Fruit fly (Drosophila melanogaster) whole organism, embryonic: ENCODE results near the gene Tengl3.

Source experiments
- Ada2b ChIP-seq: fragments of 200-800 bp; sonication (Bioruptor generic); IDR thresholded peaks from 2 replicates; pipeline ENCODE4 v1.3.6; 2022; ENCODE audit warnings: missing biosample characterization, missing genetic modification characterization
- Antp ChIP-seq: fragments of 200-800 bp; sonication (Bioruptor generic); optimal IDR thresholded peaks from 3 replicates; lab custom pipeline; 2016; ENCODE audit warnings: missing biosample characterization, missing genetic modification characterization
- CG10543 ChIP-seq: fragments of 200-800 bp; sonication (Bioruptor generic); optimal IDR thresholded peaks from 3 replicates; lab custom pipeline; 2017; ENCODE audit warnings: missing biosample characterization, mild to moderate bottlenecking, missing genetic modification characterization, moderate library complexity
- CG12155 ChIP-seq: fragments of 200-800 bp; sonication (Bioruptor generic); optimal IDR thresholded peaks from 3 replicates; lab custom pipeline; 2016; ENCODE audit warnings: missing biosample characterization, missing genetic modification characterization
- CG12236 ChIP-seq: fragments of 200-800 bp; sonication (Bioruptor generic); optimal IDR thresholded peaks from 2 replicates; lab custom pipeline; 2016; ENCODE audit warnings: missing biosample characterization, missing genetic modification characterization
- CG15479 ChIP-seq: fragments of 200-800 bp; sonication (Bioruptor generic); optimal IDR thresholded peaks from 3 replicates; lab custom pipeline; 2019; ENCODE audit warnings: missing biosample characterization, mild to moderate bottlenecking, missing genetic modification characterization, moderate library complexity
- CG15514 ChIP-seq: fragments of 200-800 bp; sonication (Bioruptor generic); optimal IDR thresholded peaks from 3 replicates; lab custom pipeline; 2017; ENCODE audit warnings: missing biosample characterization, missing genetic modification characterization, mild to moderate bottlenecking, moderate library complexity, missing genetic modification reagents
- CG1647 ChIP-seq: fragments of 200-800 bp; sonication (Bioruptor generic); optimal IDR thresholded peaks from 3 replicates; lab custom pipeline; 2016; ENCODE audit warnings: missing biosample characterization, missing genetic modification characterization
- CG17361 ChIP-seq: fragments of 200-800 bp; sonication (Bioruptor generic); IDR thresholded peaks from 3 replicates; pipeline ENCODE4 v1.3.6; 2022; ENCODE audit warnings: missing biosample characterization, missing genetic modification characterization
- CG18619 ChIP-seq: fragments of 200-800 bp; sonication (Bioruptor generic); optimal IDR thresholded peaks from 3 replicates; lab custom pipeline; 2017; ENCODE audit warnings: missing biosample characterization, mild to moderate bottlenecking, missing genetic modification characterization
- CG30403 ChIP-seq: fragments of 200-800 bp; sonication (Bioruptor generic); optimal IDR thresholded peaks from 3 replicates; lab custom pipeline; 2016; ENCODE audit warnings: missing biosample characterization, missing genetic modification characterization
- CG42726 ChIP-seq: fragments of 200-800 bp; sonication (Bioruptor generic); IDR thresholded peaks from 2 replicates; pipeline ENCODE4 v1.3.6; 2022; ENCODE audit warnings: missing biosample characterization, missing genetic modification characterization; ENCODE audit not compliant: partially characterized antibody
- CG4424 ChIP-seq: fragments of 200-800 bp; sonication (Bioruptor generic); optimal IDR thresholded peaks from 3 replicates; lab custom pipeline; 2016; ENCODE audit warnings: missing biosample characterization, missing genetic modification characterization
- CG4617 ChIP-seq: fragments of 200-800 bp; sonication (Bioruptor generic); optimal IDR thresholded peaks from 3 replicates; lab custom pipeline; 2016; ENCODE audit warnings: missing biosample characterization, missing genetic modification characterization, borderline replicate concordance
- CG7745 ChIP-seq: fragments of 200-800 bp; sonication (Bioruptor generic); optimal IDR thresholded peaks from 2 replicates; lab custom pipeline; 2018; ENCODE audit warnings: missing biosample characterization, mild to moderate bottlenecking, missing genetic modification characterization, moderate library complexity
- CG7987 ChIP-seq: fragments of 200-800 bp; sonication (Bioruptor generic); optimal IDR thresholded peaks from 2 replicates; lab custom pipeline; 2018; ENCODE audit warnings: missing biosample characterization, mild to moderate bottlenecking, missing genetic modification characterization, moderate library complexity
- CG8478 ChIP-seq: fragments of >200 bp; optimal IDR thresholded peaks from 2 replicates; lab custom pipeline; 2018
- Dll ChIP-seq: fragments of 200-800 bp; sonication (Bioruptor generic); IDR thresholded peaks from 4 replicates; pipeline ENCODE4 v1.3.6; 2022; ENCODE audit warnings: missing biosample characterization, missing genetic modification characterization; ENCODE audit not compliant: partially characterized antibody
- Drgx ChIP-seq: fragments of 200-800 bp; sonication (Bioruptor generic); IDR thresholded peaks from 2 replicates; pipeline ENCODE4 v1.3.6; 2022; ENCODE audit warnings: missing biosample characterization, missing genetic modification characterization
- Elba2 ChIP-seq: fragments of 200-800 bp; sonication (Bioruptor generic); optimal IDR thresholded peaks from 3 replicates; lab custom pipeline; 2016; ENCODE audit warnings: missing biosample characterization, missing genetic modification characterization
- HLHmδ ChIP-seq: fragments of 200-800 bp; sonication (Bioruptor generic); optimal IDR thresholded peaks from 2 replicates; lab custom pipeline; 2018; ENCODE audit warnings: missing biosample characterization, mild to moderate bottlenecking, missing genetic modification characterization, moderate library complexity
- HmgD ChIP-seq: fragments of 200-800 bp; sonication (Bioruptor generic); optimal IDR thresholded peaks from 3 replicates; lab custom pipeline; 2016; ENCODE audit warnings: missing biosample characterization, missing genetic modification characterization
- Mes4 ChIP-seq: fragments of 200-800 bp; sonication (Bioruptor generic); optimal IDR thresholded peaks from 2 replicates; lab custom pipeline; 2016; ENCODE audit warnings: missing biosample characterization, missing genetic modification characterization
- Myb ChIP-seq: fragments of 200-800 bp; sonication (Bioruptor generic); optimal IDR thresholded peaks from 2 replicates; lab custom pipeline; 2016; ENCODE audit warnings: missing biosample characterization, missing genetic modification characterization
- Sin3A ChIP-seq: fragments of >200 bp; optimal IDR thresholded peaks from 2 replicates; lab custom pipeline; 2018
- Sox100B ChIP-seq: fragments of 200-800 bp; sonication (Bioruptor generic); optimal IDR thresholded peaks from 3 replicates; lab custom pipeline; 2018; ENCODE audit warnings: missing biosample characterization, mild to moderate bottlenecking, missing genetic modification characterization
- amos ChIP-seq: fragments of 200-800 bp; sonication (Bioruptor generic); IDR thresholded peaks from 2 replicates; pipeline ENCODE4 v1.3.6; 2022; ENCODE audit warnings: missing biosample characterization, missing genetic modification characterization; ENCODE audit not compliant: partially characterized antibody
- aop ChIP-seq: fragments of 200-800 bp; sonication (Bioruptor generic); IDR thresholded peaks from 2 replicates; pipeline ENCODE4 v1.3.6; 2022; ENCODE audit warnings: missing biosample characterization, missing genetic modification characterization
- caup ChIP-seq: fragments of 200-800 bp; sonication (Bioruptor generic); optimal IDR thresholded peaks from 3 replicates; lab custom pipeline; 2017; ENCODE audit warnings: missing biosample characterization, mild to moderate bottlenecking, missing genetic modification characterization, moderate library complexity; ENCODE audit not compliant: severe bottlenecking
- dmrt11E ChIP-seq: fragments of 200-800 bp; sonication (Bioruptor generic); optimal IDR thresholded peaks from 3 replicates; lab custom pipeline; 2018; ENCODE audit warnings: missing biosample characterization, mild to moderate bottlenecking, missing genetic modification characterization, moderate library complexity
- hb ChIP-seq: fragments of 200-800 bp; sonication (Bioruptor generic); IDR thresholded peaks from 3 replicates; pipeline ENCODE4 v1.3.6; 2022; ENCODE audit warnings: missing biosample characterization, missing genetic modification characterization; ENCODE audit not compliant: partially characterized antibody
- kni ChIP-seq: fragments of 200-800 bp; sonication (Bioruptor generic); optimal IDR thresholded peaks from 3 replicates; lab custom pipeline; 2017; ENCODE audit warnings: mild to moderate bottlenecking, missing biosample characterization, missing genetic modification reagents, missing genetic modification characterization
- lov ChIP-seq, 2 experiments: fragments of 200-800 bp in 1 of 2; fragments of >200 bp in 1 of 2; sonication (Bioruptor generic) in 1 of 2; IDR thresholded peaks in 1 of 2; optimal IDR thresholded peaks in 1 of 2; 2 replicates in 1 of 2; 3 replicates in 1 of 2; pipeline versions ENCODE4 v1.3.6 to Lab custom; 2017 to 2022; ENCODE audit warnings: missing biosample characterization in 1 of 2, missing genetic modification characterization in 1 of 2
- luna ChIP-seq: fragments of 200-800 bp; sonication (Bioruptor generic); optimal IDR thresholded peaks from 2 replicates; lab custom pipeline; 2016; ENCODE audit warnings: missing biosample characterization, missing genetic modification characterization
- mld ChIP-seq: fragments of 200-800 bp; sonication (Bioruptor generic); IDR thresholded peaks from 3 replicates; pipeline ENCODE4 v1.3.6; 2022; ENCODE audit warnings: missing biosample characterization, missing genetic modification characterization; ENCODE audit not compliant: partially characterized antibody
- nerfin-1 ChIP-seq: fragments of 200-800 bp; sonication (Bioruptor generic); optimal IDR thresholded peaks from 3 replicates; lab custom pipeline; 2019; ENCODE audit warnings: missing biosample characterization, mild to moderate bottlenecking, missing genetic modification characterization, moderate library complexity
- nom ChIP-seq: fragments of 200-800 bp; sonication (Bioruptor generic); optimal IDR thresholded peaks from 2 replicates; lab custom pipeline; 2017; ENCODE audit warnings: missing biosample characterization, missing genetic modification characterization, mild to moderate bottlenecking, moderate library complexity, missing genetic modification reagents
- onecut ChIP-seq: fragments of 200-800 bp; sonication (Bioruptor generic); IDR thresholded peaks from 2 replicates; pipeline ENCODE4 v1.3.6; 2022; ENCODE audit warnings: missing biosample characterization, missing genetic modification characterization
- ranshi ChIP-seq: fragments of 200-800 bp; sonication (Bioruptor generic); IDR thresholded peaks from 2 replicates; pipeline ENCODE4 v1.3.6; 2022; ENCODE audit warnings: missing biosample characterization, missing genetic modification characterization
- row ChIP-seq: fragments of 200-800 bp; sonication (Bioruptor generic); IDR thresholded peaks from 3 replicates; pipeline ENCODE4 v1.3.6; 2022; ENCODE audit warnings: missing biosample characterization, missing genetic modification characterization
- sd ChIP-seq: fragments of 200-800 bp; sonication (Bioruptor generic); optimal IDR thresholded peaks from 3 replicates; lab custom pipeline; 2018; ENCODE audit warnings: missing biosample characterization, mild to moderate bottlenecking, missing genetic modification characterization, moderate library complexity
- tap ChIP-seq: fragments of 200-800 bp; optimal IDR thresholded peaks from 3 replicates; lab custom pipeline; 2019; ENCODE audit warnings: missing biosample characterization, mild to moderate bottlenecking, missing genetic modification characterization, moderate library complexity
- toy ChIP-seq: fragments of 200-800 bp; sonication (Bioruptor generic); IDR thresholded peaks from 2 replicates; pipeline ENCODE4 v1.3.6; 2022; ENCODE audit warnings: missing biosample characterization, missing genetic modification characterization
- unc-4 ChIP-seq: fragments of 200-800 bp; sonication (Bioruptor generic); IDR thresholded peaks from 2 replicates; pipeline ENCODE4 v1.3.6; 2022; ENCODE audit warnings: missing biosample characterization, missing genetic modification characterization; ENCODE audit not compliant: partially characterized antibody
- z ChIP-seq: fragments of 200-800 bp; sonication (Bioruptor generic); IDR thresholded peaks from 3 replicates; pipeline ENCODE4 v1.3.6; 2022; ENCODE audit warnings: missing biosample characterization, missing genetic modification characterization
- zen ChIP-seq: fragments of 200-800 bp; sonication (Bioruptor generic); optimal IDR thresholded peaks from 3 replicates; lab custom pipeline; 2018; ENCODE audit warnings: missing biosample characterization, mild to moderate bottlenecking, missing genetic modification characterization, moderate library complexity
- zfh2 ChIP-seq: fragments of 200-800 bp; sonication (Bioruptor generic); optimal IDR thresholded peaks from 2 replicates; lab custom pipeline; 2016; ENCODE audit warnings: missing biosample characterization, missing genetic modification characterization

The Tengl3 gene

DNA sequence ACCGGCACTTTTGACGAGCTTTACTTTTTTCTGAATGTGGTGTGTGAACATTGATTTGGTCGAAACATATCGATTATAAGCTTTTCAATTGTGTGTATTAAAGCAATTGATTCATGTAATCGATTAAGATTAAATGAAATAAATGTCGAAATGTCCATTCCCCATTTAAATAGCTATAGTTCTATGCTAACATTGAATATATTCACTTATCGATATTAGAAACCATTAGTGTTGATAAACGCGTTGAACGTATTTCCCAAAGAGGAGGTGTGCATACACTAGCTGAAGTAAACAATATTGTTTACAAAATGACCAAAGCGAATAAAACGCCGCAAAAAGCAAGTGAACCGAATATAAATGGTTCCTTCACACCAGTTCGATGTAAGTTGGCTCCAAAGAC, 24.0 kb downstream of the Tengl3 start, which contains the start of the genes Uch and CG34174 (continued):
- 0 out of 3 replicates have a peak, but pooled peaks have one; percentile 14 for TF ChIP-seq row (GFP tag; lab: Robert Waterston, UW)
- peak; percentile 44 for TF ChIP-seq CG15514
- TF ChIP-seq CG42726: no peak
- TF ChIP-seq nom (GFP tag; lab: Kevin White, UChicago): no peak
- no peak for TF ChIP-seq aop (GFP tag; lab: Robert Waterston, UW)
- peak; percentile 21 for TF ChIP-seq CG30403 (GFP tag; lab: Kevin White, UChicago)
- TF ChIP-seq Ada2b (GFP tag; lab: Robert Waterston, UW): no peak
- no peak for TF ChIP-seq CG8478 (lab: Kevin White, UChicago)
- peak; percentile 18 for TF ChIP-seq kni
- no peak for TF ChIP-seq CG10543
- TF ChIP-seq CG12155 (GFP tag; lab: Kevin White, UChicago): peak; percentile 21
- no peak for TF ChIP-seq hb (GFP tag; lab: Robert Waterston, UW)
- no peak for TF ChIP-seq z (GFP tag; lab: Robert Waterston, UW)
- no peak for TF ChIP-seq CG7745
- TF ChIP-seq Mes4: no peak
- no peak for TF ChIP-seq HmgD (GFP tag; lab: Kevin White, UChicago)
- no peak for TF ChIP-seq ranshi (GFP tag; lab: Robert Waterston, UW)
- peak; percentile 77 for TF ChIP-seq unc-4
- no peak for TF ChIP-seq CG18619 (GFP tag; lab: Kevin White, UChicago)
- TF ChIP-seq HLHmδ: no peak
- TF ChIP-seq lov (optimal IDR thresholded peaks at IDR 0.05; lab: Kevin White, UChicago): no peak
- no peak for TF ChIP-seq lov (GFP tag; IDR thresholded peaks at IDR 0.05; lab: Robert Waterston, UW)
- TF ChIP-seq Antp: no peak
- no peak for TF ChIP-seq CG4424
- TF ChIP-seq CG4617 (GFP tag; lab: Kevin White, UChicago): peak; percentile 42
- TF ChIP-seq CG15479 (GFP tag; lab: Kevin White, UChicago): no peak
- TF ChIP-seq CG7987: no peak
- no peak for TF ChIP-seq Sox100B
- TF ChIP-seq amos (GFP tag; lab: Robert Waterston, UW): peak; percentile 67; the same call in 1 of the 2 replicates
- TF ChIP-seq Drgx (GFP tag; lab: Robert Waterston, UW): no peak
- TF ChIP-seq Elba2: no peak
- TF ChIP-seq nerfin-1 (tag; lab: Kevin White, UChicago): peak; percentile 24
- peak; percentile 46; the same call in 1 of the 3 replicates for TF ChIP-seq CG17361 (GFP tag; lab: Robert Waterston, UW)
- no peak for TF ChIP-seq tap
- TF ChIP-seq zfh2 (GFP tag; lab: Kevin White, UChicago): peak; percentile 1
- TF ChIP-seq Myb (GFP tag; lab: Kevin White, UChicago): peak; percentile 53
- TF ChIP-seq onecut (GFP tag; lab: Robert Waterston, UW): no peak
- no peak for TF ChIP-seq mld (GFP tag; lab: Robert Waterston, UW)
- TF ChIP-seq caup: peak; percentile 1
- TF ChIP-seq zen (tag; lab: Kevin White, UChicago): peak; percentile 46
- no peak for TF ChIP-seq toy
- TF ChIP-seq luna (GFP tag; lab: Kevin White, UChicago): no peak
- TF ChIP-seq CG1647 (GFP tag; lab: Kevin White, UChicago): no peak
- no peak for TF ChIP-seq CG12236 (GFP tag; lab: Kevin White, UChicago)
- peak; percentile 43 for TF ChIP-seq Sin3A (lab: Kevin White, UChicago)
- no peak for TF ChIP-seq dmrt11E (tag; lab: Kevin White, UChicago)
- peak; percentile 82 for TF ChIP-seq Dll (GFP tag; lab: Robert Waterston, UW)
- no peak for TF ChIP-seq sd
